Fruit fly (Drosophila melanogaster) ovary, adult (tissue): ENCODE results near the gene Ythdc1.

ENCODE experiments used
- CG17801 ChIP-seq: fragments of 200-800 bp; optimal IDR thresholded peaks from 2 replicates; lab custom pipeline; 2019; ENCODE audit warnings: missing biosample characterization, mild to moderate bottlenecking, missing genetic modification characterization, moderate library complexity; ENCODE audit not compliant: partially characterized antibody

The Ythdc1 gene

dm6 chr3L:3338882-3339590 lies 34.9 kb downstream of the Ythdc1 start:
- TF ChIP-seq CG17801, result no peak

DNA sequence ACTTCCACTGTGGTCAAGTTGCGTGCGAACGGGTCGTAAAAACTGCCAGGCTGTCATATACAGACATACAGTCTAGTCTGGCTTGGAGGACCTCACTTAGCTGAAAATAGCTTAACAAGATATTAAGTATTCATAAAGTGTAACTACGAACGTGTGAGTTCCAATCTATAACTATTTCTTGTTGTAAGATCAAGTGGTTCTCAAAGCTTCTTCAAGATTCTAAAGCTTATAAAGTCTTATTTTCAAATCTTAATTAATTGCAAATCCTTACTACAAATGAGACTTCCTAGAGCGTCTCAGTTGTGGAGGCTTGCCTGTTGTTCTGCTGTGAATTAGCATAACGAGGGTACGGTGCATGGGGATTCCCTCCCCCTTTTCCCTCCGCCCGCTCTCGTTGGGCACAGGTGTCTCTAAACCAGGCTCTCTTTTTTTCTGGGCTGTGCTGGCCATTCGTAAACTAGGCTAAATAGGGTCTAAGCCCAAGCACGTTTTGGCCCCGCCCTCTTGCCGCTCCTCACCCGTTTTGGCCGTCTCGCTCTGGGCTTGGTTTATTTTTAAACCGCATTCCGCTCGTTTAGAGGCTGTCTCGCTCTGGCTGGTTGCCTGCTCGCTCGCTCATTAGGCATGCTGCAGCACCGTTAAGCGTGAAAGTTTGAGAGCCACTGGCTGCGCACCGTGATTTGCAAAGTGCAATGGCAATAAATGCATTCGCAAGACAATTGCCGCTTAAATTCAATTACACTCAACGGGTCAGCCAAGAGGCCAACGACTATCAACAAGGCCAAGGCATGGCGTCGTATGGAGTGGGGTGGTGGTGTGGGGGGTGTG lies 35.7 kb downstream of the Ythdc1 start:
- TF ChIP-seq CG17801, result no peak

- no peak for TF ChIP-seq CG17801
Measured at dm6 chr3L:3337345-3337928, 36.5 kb downstream of the Ythdc1 start.

dm6 chr3L:3336368-3337164 lies 37.4 kb downstream of the Ythdc1 start, which contains the start of the genes Drsl6 and kst:
Gene Drsl6 (minus strand): TSS chr3L:3336418.
Gene kst (plus strand): TSS chr3L:3336860.
- TF ChIP-seq CG17801, result peak; percentile 87

dm6 chr3L:3335688-3336087 lies 38.3 kb downstream of the Ythdc1 start, which contains the start of gene Drsl1:
Gene Drsl1 (minus strand): TSS chr3L:3335788.
- no peak for TF ChIP-seq CG17801

DNA sequence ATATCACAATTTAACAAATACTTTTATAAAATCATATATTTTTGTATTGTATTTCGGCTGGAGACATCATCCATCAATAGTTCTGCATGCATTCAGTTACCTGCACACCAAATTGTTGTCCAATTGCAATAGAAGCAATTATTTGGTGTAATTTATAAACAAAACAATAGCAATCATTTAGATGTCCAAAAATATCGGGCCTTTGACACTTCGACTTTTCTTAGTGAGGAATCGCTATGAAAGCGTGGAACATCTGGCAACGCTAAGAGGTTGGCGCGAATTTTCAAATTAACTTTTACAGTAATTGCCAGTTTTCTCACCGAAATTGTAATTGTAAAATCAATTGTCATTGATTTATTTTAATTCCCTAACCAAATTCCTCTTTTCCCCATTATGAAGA lies 39.2 kb downstream of the Ythdc1 start, which contains the start of gene CG14969:
Gene CG14969, minus strand, starts transcription at position 195 of the 400 bp plus-strand sequence.
- TF ChIP-seq CG17801, result peak; percentile 37

DNA sequence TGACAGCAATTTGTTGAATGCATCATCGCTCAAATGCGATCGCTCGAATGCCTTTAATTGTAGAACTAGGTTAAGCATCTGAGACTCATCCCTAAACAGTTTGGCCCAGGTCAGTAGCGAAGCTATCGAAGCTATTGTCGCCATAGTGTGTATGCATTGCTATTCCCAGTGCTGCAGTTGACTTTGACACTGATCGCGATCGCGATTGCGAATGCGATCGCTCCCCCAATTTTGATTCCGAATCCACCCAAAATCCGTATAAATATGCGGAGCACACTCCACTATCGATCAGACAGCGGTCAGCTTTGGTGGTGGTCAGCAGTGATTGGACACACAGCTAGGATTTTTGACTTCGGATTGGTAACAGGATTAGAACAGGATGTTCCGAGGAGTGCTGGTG lies 44.2 kb downstream of the Ythdc1 start, which contains the start of gene CG14961:
Gene CG14961, plus strand, starts transcription at position 301 of the 400 bp plus-strand sequence.
- no peak for TF ChIP-seq CG17801

dm6 chr3L:3328771-3329170 lies 45.2 kb downstream of the Ythdc1 start, which contains the start of gene Strip:
Gene Strip (minus strand): TSS chr3L:3328871.
- no peak for TF ChIP-seq CG17801

DNA sequence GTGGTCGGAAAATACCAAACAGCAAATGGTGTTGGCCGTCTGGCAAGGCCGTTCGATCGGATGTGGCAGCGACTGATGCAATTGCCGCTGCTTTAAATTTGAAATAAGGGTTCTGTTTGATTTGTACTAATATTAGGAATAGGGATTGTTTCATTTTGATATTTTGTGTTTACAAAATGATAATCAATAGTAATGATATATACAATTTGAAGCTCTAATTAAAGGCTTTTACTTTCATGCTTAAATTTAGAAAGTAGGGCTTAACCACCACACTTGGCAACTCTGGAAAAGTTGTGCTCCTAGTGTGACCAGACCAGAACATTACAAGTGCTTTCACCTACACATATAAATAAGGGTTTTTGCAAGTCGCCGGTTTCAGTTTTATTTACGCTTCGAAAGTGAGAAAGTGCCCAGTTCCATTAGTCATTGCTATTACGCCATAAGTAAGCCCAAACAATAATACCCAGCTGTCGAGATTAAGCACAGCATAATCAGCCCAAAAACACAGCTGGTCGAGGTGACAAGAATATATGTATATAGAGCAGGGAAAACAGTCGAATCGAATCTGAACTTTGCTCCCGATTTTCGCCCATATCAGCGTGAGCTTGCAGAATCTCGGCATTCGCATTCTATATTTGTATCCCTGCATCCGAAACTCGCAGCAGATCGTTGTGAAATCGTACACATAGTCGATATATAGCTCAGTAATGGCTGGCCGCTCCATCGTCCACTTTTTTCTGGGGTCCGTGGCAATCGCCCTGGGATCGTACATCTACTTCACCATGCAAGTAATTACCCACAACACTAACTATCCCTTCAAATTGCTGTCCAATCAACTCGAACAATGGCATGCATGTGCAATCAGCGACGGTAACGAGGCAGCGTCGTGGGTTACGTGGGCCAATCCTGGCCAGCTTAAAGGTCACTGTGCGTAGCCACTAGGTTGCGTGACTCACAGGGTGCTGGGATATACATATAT lies 47.8 kb downstream of the Ythdc1 start, which contains the start of gene Gtpx:
Gene Gtpx, plus strand, starts transcription at position 341 of the 979 bp plus-strand sequence.
- peak; percentile 24 for TF ChIP-seq CG17801

- TF ChIP-seq CG17801, result no peak
Measured at dm6 chr3L:3325597-3325924, 48.4 kb downstream of the Ythdc1 start.
